Worm (Caenorhabditis elegans): ENCODE results near the gene dhhc-8.

Gene dhhc-8

DNA sequence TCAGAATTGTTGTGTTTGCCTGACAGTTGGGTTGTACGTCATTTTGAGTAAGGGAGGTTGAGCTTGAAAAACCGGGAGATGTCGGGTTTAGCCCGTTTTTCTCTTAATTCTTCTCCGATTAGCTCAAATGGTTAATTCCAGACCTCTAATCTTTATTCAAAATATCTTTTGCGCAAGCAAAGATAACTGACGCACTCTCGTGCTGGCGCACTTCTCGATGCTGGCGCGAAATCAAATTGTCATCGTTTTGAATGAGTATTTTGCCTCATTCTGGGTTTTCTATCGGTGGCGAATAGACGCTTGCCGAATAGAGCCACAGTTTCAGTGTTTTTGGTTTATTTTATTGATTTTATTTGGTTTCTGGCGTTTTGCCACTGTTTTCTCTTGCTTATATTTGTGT, 53.2 kb downstream of the dhhc-8 start:
- no peak for TF ChIP-seq unc-62 (GFP tag; optimal IDR thresholded peaks at IDR 0.05)

DNA sequence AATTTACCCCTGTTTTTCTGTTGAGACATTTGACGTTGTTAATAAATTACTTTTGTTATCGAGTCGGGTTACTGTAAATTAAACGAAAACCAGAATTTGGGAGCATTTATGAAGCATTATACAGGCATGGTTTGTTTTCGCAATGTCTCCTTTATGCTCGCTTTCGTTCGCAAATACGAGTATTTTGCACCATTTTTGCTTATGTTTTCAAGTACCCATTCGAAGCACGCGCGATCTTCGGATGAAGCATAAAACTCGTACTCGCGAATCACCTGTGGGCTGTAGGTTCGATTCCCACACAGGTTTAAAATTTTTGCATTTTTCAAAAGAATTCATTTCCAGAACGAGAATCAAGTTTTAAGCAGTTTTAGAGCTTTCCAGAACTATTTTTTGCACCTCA, 57.5 kb downstream of the dhhc-8 start:
- TF ChIP-seq unc-62 (GFP tag; optimal IDR thresholded peaks at IDR 0.05) = no peak
